In the genomic region with DNA sequence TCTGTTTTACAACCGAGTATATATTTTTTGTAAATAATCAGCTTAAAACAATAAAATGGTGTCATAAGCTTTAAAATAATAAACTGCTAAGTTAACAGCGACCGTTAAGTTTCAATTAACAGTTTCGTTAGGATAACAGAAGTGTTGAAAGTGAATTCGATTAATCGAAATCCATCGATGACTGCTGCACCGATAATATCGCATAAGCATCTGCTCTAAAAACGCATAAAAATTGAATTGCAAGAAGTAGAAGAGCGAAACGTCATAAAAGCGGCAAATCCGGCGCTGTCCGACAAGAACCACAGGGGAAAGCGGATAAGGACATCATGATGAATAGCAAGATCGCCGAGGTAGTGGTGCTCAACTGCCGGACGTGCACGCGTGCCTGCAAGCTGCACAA, we compare ENCODE assay signal across 1 fruit fly cellular context.
TF ChIP-seq lines count a peak whose summit lies in the region.

dwg (plus strand) TSS at position 193 of the 400 bp plus-strand sequence.

TF ChIP-seq in whole organism, embryonic, 481 proteins besides CTCF, POLR2A, EP300 and RAD21 (continued from another document):
- TF ChIP-seq CG2678 (tag; optimal IDR thresholded peaks at IDR 0.05; lab: Kevin White, UChicago) = no peak
- no peak for TF ChIP-seq CG11247 (GFP tag; IDR thresholded peaks at IDR 0.05; lab: Robert Waterston, UW)
- no peak for TF ChIP-seq gcm (GFP tag; optimal IDR thresholded peaks at IDR 0.05; lab: Kevin White, UChicago)
- no peak for TF ChIP-seq vfl (GFP tag; optimal IDR thresholded peaks at IDR 0.05; lab: Kevin White, UChicago)
- TF ChIP-seq odd (GFP tag; optimal IDR thresholded peaks at IDR 0.05; lab: Kevin White, UChicago) = no peak
- no peak for TF ChIP-seq Awh (GFP tag; IDR thresholded peaks at IDR 0.05; lab: Robert Waterston, UW)
- TF ChIP-seq seq (GFP tag; IDR thresholded peaks at IDR 0.05; lab: Robert Waterston, UW) = no peak
- TF ChIP-seq repo (GFP tag; optimal IDR thresholded peaks at IDR 0.05; lab: Kevin White, UChicago) = no peak
- TF ChIP-seq mld (GFP tag; IDR thresholded peaks at IDR 0.05; lab: Robert Waterston, UW; ENCODE audit: partially characterized antibody) = peak; percentile 82; the same call in 2 of the 3 replicates
- TF ChIP-seq amos (GFP tag; IDR thresholded peaks at IDR 0.05; lab: Robert Waterston, UW; ENCODE audit: partially characterized antibody) = peak; percentile 89
- no peak for TF ChIP-seq CG10462 (GFP tag; optimal IDR thresholded peaks at IDR 0.05; lab: Kevin White, UChicago)
- TF ChIP-seq D (optimal IDR thresholded peaks at IDR 0.05; lab: Kevin White, UChicago) = no peak
- no peak for TF ChIP-seq D (GFP tag; optimal IDR thresholded peaks at IDR 0.05; lab: Kevin White, UChicago)
- no peak for TF ChIP-seq Taf1 (GFP tag; IDR thresholded peaks at IDR 0.05; lab: Robert Waterston, UW)
- TF ChIP-seq cwo (GFP tag; optimal IDR thresholded peaks at IDR 0.05; lab: Kevin White, UChicago) = no peak
- TF ChIP-seq Myb (GFP tag; optimal IDR thresholded peaks at IDR 0.05; lab: Kevin White, UChicago) = peak; percentile 77
- no peak for TF ChIP-seq org-1 (GFP tag; optimal IDR thresholded peaks at IDR 0.05; lab: Kevin White, UChicago)
- no peak for TF ChIP-seq CG3281 (GFP tag; optimal IDR thresholded peaks at IDR 0.05; lab: Kevin White, UChicago)
- TF ChIP-seq hbn (GFP tag; IDR thresholded peaks at IDR 0.05; lab: Robert Waterston, UW; ENCODE audit: partially characterized antibody) = peak; percentile 83
- peak; percentile 82 for TF ChIP-seq CG7963 (GFP tag; IDR thresholded peaks at IDR 0.05; lab: Robert Waterston, UW; ENCODE audit: partially characterized antibody)
- no peak for TF ChIP-seq CG10147 (GFP tag; optimal IDR thresholded peaks at IDR 0.05; lab: Kevin White, UChicago)
- TF ChIP-seq bigmax (GFP tag; optimal IDR thresholded peaks at IDR 0.05; lab: Kevin White, UChicago) = no peak
- TF ChIP-seq CG10654 (GFP tag; optimal IDR thresholded peaks at IDR 0.05; lab: Kevin White, UChicago) = no peak
- TF ChIP-seq Pdp1 (GFP tag; optimal IDR thresholded peaks at IDR 0.05; lab: Kevin White, UChicago) = no peak
- no peak for TF ChIP-seq Ada2b (GFP tag; IDR thresholded peaks at IDR 0.05; lab: Robert Waterston, UW)
- peak; percentile 90 for TF ChIP-seq bbx (GFP tag; IDR thresholded peaks at IDR 0.05; lab: Robert Waterston, UW; ENCODE audit: partially characterized antibody)
- peak; percentile 36 for TF ChIP-seq CG10267 (tag; optimal IDR thresholded peaks at IDR 0.05; lab: Kevin White, UChicago)
- TF ChIP-seq danr (GFP tag; IDR thresholded peaks at IDR 0.05; lab: Robert Waterston, UW) = no peak
- TF ChIP-seq Adf1 (GFP tag; IDR thresholded peaks at IDR 0.05; lab: Robert Waterston, UW) = no peak
- TF ChIP-seq Lpt (GFP tag; optimal IDR thresholded peaks at IDR 0.05; lab: Kevin White, UChicago) = no peak
- TF ChIP-seq CG6175 (GFP tag; IDR thresholded peaks at IDR 0.05; lab: Robert Waterston, UW) = no peak
- TF ChIP-seq run (tag; optimal IDR thresholded peaks at IDR 0.05; lab: Kevin White, UChicago) = no peak
- TF ChIP-seq pho (GFP tag; optimal IDR thresholded peaks at IDR 0.05; lab: Kevin White, UChicago) = no peak
- no peak for TF ChIP-seq Mes4 (GFP tag; optimal IDR thresholded peaks at IDR 0.05; lab: Kevin White, UChicago)
- TF ChIP-seq CG18476 (GFP tag; optimal IDR thresholded peaks at IDR 0.05; lab: Kevin White, UChicago) = no peak
- no peak for TF ChIP-seq CG9437 (GFP tag; optimal IDR thresholded peaks at IDR 0.05; lab: Kevin White, UChicago)
- peak; percentile 82 for TF ChIP-seq CG34224 (GFP tag; IDR thresholded peaks at IDR 0.05; lab: Robert Waterston, UW; ENCODE audit: partially characterized antibody)
- TF ChIP-seq CG9727 (GFP tag; optimal IDR thresholded peaks at IDR 0.05; lab: Kevin White, UChicago) = no peak
- TF ChIP-seq bowl (GFP tag; IDR thresholded peaks at IDR 0.05; lab: Robert Waterston, UW) = no peak
- TF ChIP-seq pnt (GFP tag; optimal IDR thresholded peaks at IDR 0.05; lab: Kevin White, UChicago) = no peak
- TF ChIP-seq CG14860 (GFP tag; IDR thresholded peaks at IDR 0.05; lab: Robert Waterston, UW; ENCODE audit: partially characterized antibody) = peak; percentile 68; the same call in 2 of the 3 replicates
- TF ChIP-seq CG7786 (GFP tag; optimal IDR thresholded peaks at IDR 0.05; lab: Kevin White, UChicago) = no peak
- no peak for TF ChIP-seq tx (GFP tag; optimal IDR thresholded peaks at IDR 0.05; lab: Kevin White, UChicago)
- peak; percentile 54 for TF ChIP-seq E2f2 (GFP tag; IDR thresholded peaks at IDR 0.05; lab: Robert Waterston, UW)
- no peak for TF ChIP-seq CG12659 (GFP tag; optimal IDR thresholded peaks at IDR 0.05; lab: Kevin White, UChicago)
- peak; percentile 82; the same call in 2 of the 3 replicates for TF ChIP-seq Opbp (GFP tag; IDR thresholded peaks at IDR 0.05; lab: Robert Waterston, UW; ENCODE audit: partially characterized antibody)
- TF ChIP-seq CG18599 (GFP tag; optimal IDR thresholded peaks at IDR 0.05; lab: Kevin White, UChicago) = no peak
- TF ChIP-seq HLH4C (GFP tag; IDR thresholded peaks at IDR 0.05; lab: Robert Waterston, UW; ENCODE audit: partially characterized antibody) = peak; percentile 82
- TF ChIP-seq CG1832 (GFP tag; optimal IDR thresholded peaks at IDR 0.05; lab: Kevin White, UChicago) = no peak
- TF ChIP-seq CG4328 (GFP tag; optimal IDR thresholded peaks at IDR 0.05; lab: Kevin White, UChicago) = no peak
- peak; percentile 17; the same call in 1 of the 3 replicates for TF ChIP-seq row (GFP tag; IDR thresholded peaks at IDR 0.05; lab: Robert Waterston, UW)
- peak; percentile 4 for TF ChIP-seq Sry-β (GFP tag; optimal IDR thresholded peaks at IDR 0.05; lab: Kevin White, UChicago)
- no peak for TF ChIP-seq fru (optimal IDR thresholded peaks at IDR 0.05; lab: Kevin White, UChicago)
- TF ChIP-seq cato (GFP tag; optimal IDR thresholded peaks at IDR 0.05; lab: Kevin White, UChicago; ENCODE audit: borderline replicate concordance) = no peak
- no peak for TF ChIP-seq trh (GFP tag; optimal IDR thresholded peaks at IDR 0.05; lab: Kevin White, UChicago)
- TF ChIP-seq prd (optimal IDR thresholded peaks at IDR 0.05; lab: Kevin White, UChicago) = no peak
- no peak for TF ChIP-seq prd (GFP tag; IDR thresholded peaks at IDR 0.05; lab: Robert Waterston, UW)
- TF ChIP-seq Doc3 (GFP tag; IDR thresholded peaks at IDR 0.05; lab: Robert Waterston, UW; ENCODE audit: partially characterized antibody) = peak; percentile 79
- peak; percentile 87 for TF ChIP-seq zen2 (GFP tag; IDR thresholded peaks at IDR 0.05; lab: Robert Waterston, UW; ENCODE audit: partially characterized antibody)
- TF ChIP-seq chinmo (GFP tag; IDR thresholded peaks at IDR 0.05; lab: Robert Waterston, UW; ENCODE audit: partially characterized antibody) = peak; percentile 95; the same call in 3 of the 4 replicates
- TF ChIP-seq CG2202 (tag; optimal IDR thresholded peaks at IDR 0.05; lab: Kevin White, UChicago) = no peak
- TF ChIP-seq zfh1 (GFP tag; IDR thresholded peaks at IDR 0.05; lab: Robert Waterston, UW) = no peak
- TF ChIP-seq sd (tag; optimal IDR thresholded peaks at IDR 0.05; lab: Kevin White, UChicago) = no peak
- no peak for TF ChIP-seq CG31365 (tag; optimal IDR thresholded peaks at IDR 0.05; lab: Kevin White, UChicago)
- peak; percentile 67 for TF ChIP-seq CG3995 (GFP tag; optimal IDR thresholded peaks at IDR 0.05; lab: Kevin White, UChicago)
- no peak for TF ChIP-seq gce (GFP tag; IDR thresholded peaks at IDR 0.05; lab: Robert Waterston, UW)
- TF ChIP-seq CG17912 (GFP tag; optimal IDR thresholded peaks at IDR 0.05; lab: Kevin White, UChicago) = no peak
- TF ChIP-seq Dll (GFP tag; IDR thresholded peaks at IDR 0.05; lab: Robert Waterston, UW; ENCODE audit: partially characterized antibody) = peak; percentile 83
- TF ChIP-seq CG13287 (GFP tag; IDR thresholded peaks at IDR 0.05; lab: Robert Waterston, UW; ENCODE audit: partially characterized antibody) = peak; percentile 88
- TF ChIP-seq pita (GFP tag; optimal IDR thresholded peaks at IDR 0.05; lab: Kevin White, UChicago) = no peak
- no peak for TF ChIP-seq dan (GFP tag; IDR thresholded peaks at IDR 0.05; lab: Robert Waterston, UW)
- TF ChIP-seq Side (GFP tag; optimal IDR thresholded peaks at IDR 0.05; lab: Kevin White, UChicago) = no peak
- peak; percentile 66 for TF ChIP-seq MESR4 (GFP tag; optimal IDR thresholded peaks at IDR 0.05; lab: Kevin White, UChicago)
- no peak for TF ChIP-seq CG10543 (GFP tag; optimal IDR thresholded peaks at IDR 0.05; lab: Kevin White, UChicago)
- no peak for TF ChIP-seq CG2199 (GFP tag; IDR thresholded peaks at IDR 0.05; lab: Robert Waterston, UW)
- TF ChIP-seq CG17186 (GFP tag; optimal IDR thresholded peaks at IDR 0.05; lab: Kevin White, UChicago) = peak; percentile 53
- peak; percentile 87 for TF ChIP-seq CG6791 (GFP tag; IDR thresholded peaks at IDR 0.05; lab: Robert Waterston, UW; ENCODE audit: partially characterized antibody)
- peak; percentile 82 for TF ChIP-seq Scr (GFP tag; IDR thresholded peaks at IDR 0.05; lab: Robert Waterston, UW; ENCODE audit: partially characterized antibody)
- no peak for TF ChIP-seq D19A (tag; optimal IDR thresholded peaks at IDR 0.05; lab: Kevin White, UChicago)
- no peak for TF ChIP-seq CG3847 (GFP tag; IDR thresholded peaks at IDR 0.05; lab: Robert Waterston, UW)
- TF ChIP-seq mam (GFP tag; optimal IDR thresholded peaks at IDR 0.05; lab: Kevin White, UChicago) = no peak
- no peak for TF ChIP-seq insv (GFP tag; optimal IDR thresholded peaks at IDR 0.05; lab: Kevin White, UChicago)
- TF ChIP-seq Gug (GFP tag; IDR thresholded peaks at IDR 0.05; lab: Robert Waterston, UW) = no peak
- peak; percentile 38 for TF ChIP-seq CG2116 (GFP tag; optimal IDR thresholded peaks at IDR 0.05; lab: Kevin White, UChicago)
- no peak for TF ChIP-seq wdn (GFP tag; IDR thresholded peaks at IDR 0.05; lab: Robert Waterston, UW)
- TF ChIP-seq ab (GFP tag; optimal IDR thresholded peaks at IDR 0.05; lab: Kevin White, UChicago) = no peak
- TF ChIP-seq crp (GFP tag; optimal IDR thresholded peaks at IDR 0.05; lab: Kevin White, UChicago) = peak in 1 of 2 experiments; percentile 32
- no peak for TF ChIP-seq croc (GFP tag; conservative IDR thresholded peaks at IDR 0.05; lab: Robert Waterston, UW)
- TF ChIP-seq hb (GFP tag; IDR thresholded peaks at IDR 0.05; lab: Robert Waterston, UW; ENCODE audit: partially characterized antibody) = peak; percentile 69
